Fruit fly (Drosophila melanogaster): ENCODE measurements around the gene CG13101.

The CG13101 gene

DNA sequence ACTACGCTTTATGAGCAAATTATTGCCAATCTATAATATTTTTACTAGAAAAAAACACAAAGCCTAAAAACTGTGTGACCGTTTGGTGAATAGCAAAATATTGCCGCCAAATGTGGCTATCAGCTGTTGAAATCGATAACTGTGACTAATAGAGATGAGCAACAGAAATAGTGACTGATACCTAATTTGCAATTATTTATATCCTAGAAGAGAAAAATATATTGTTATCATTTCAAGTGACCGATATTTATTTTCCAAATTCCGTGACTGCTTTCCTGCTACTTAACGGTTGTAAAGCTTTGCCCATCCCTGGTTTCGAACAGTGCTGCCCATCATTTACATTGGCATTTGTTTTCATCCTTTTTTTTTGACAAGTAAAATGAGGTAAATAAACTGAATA is 12.6 kb upstream of the CG13101 start, which contains the start of the genes alien and CG18661 (continued):
- TF ChIP-seq CG31441 (GFP tag; IDR thresholded peaks at IDR 0.05) (peak; percentile 88), CG7928 (GFP tag; optimal IDR thresholded peaks at IDR 0.05) (peak; percentile 91), Lpt (GFP tag; optimal IDR thresholded peaks at IDR 0.05) (no peak), Six4 (GFP tag; optimal IDR thresholded peaks at IDR 0.05) (peak; percentile 45), CG15696 (tag; optimal IDR thresholded peaks at IDR 0.05) (peak; percentile 77), Fer2 (tag; optimal IDR thresholded peaks at IDR 0.05) (peak; percentile 43), CG12155 (GFP tag; optimal IDR thresholded peaks at IDR 0.05) (peak; percentile 89), crc (GFP tag; optimal IDR thresholded peaks at IDR 0.05) (peak; percentile 89), sd (tag; optimal IDR thresholded peaks at IDR 0.05) (peak; percentile 70), CG10565 (GFP tag; optimal IDR thresholded peaks at IDR 0.05) (no peak), emc (GFP tag; optimal IDR thresholded peaks at IDR 0.05) (peak; percentile 49), CG9932 (GFP tag; IDR thresholded peaks at IDR 0.05) (peak; percentile 98), Xrp1 (GFP tag; IDR thresholded peaks at IDR 0.05) (peak; percentile 85), Vsx1 (GFP tag; optimal IDR thresholded peaks at IDR 0.05) (no peak), kah (GFP tag; optimal IDR thresholded peaks at IDR 0.05) (no peak), sima (GFP tag; optimal IDR thresholded peaks at IDR 0.05) (peak; percentile 93), CG34422 (GFP tag; IDR thresholded peaks at IDR 0.05) (peak; percentile 93; the same call in 2 of the 3 replicates), chm (GFP tag; IDR thresholded peaks at IDR 0.05) (peak; percentile 89), CG1233 (GFP tag; optimal IDR thresholded peaks at IDR 0.05) (peak; percentile 37), abd-A (tag; optimal IDR thresholded peaks at IDR 0.05) (no peak), CG12769 (tag; optimal IDR thresholded peaks at IDR 0.05) (peak; percentile 84), Hr3 (GFP tag; optimal IDR thresholded peaks at IDR 0.05) (peak; percentile 64), CG6854 (GFP tag; optimal IDR thresholded peaks at IDR 0.05) (no peak), seq (GFP tag; IDR thresholded peaks at IDR 0.05) (peak; percentile 84), CG3281 (GFP tag; optimal IDR thresholded peaks at IDR 0.05) (peak; percentile 35), CG17359 (tag; optimal IDR thresholded peaks at IDR 0.05) (peak; percentile 57), repo (GFP tag; optimal IDR thresholded peaks at IDR 0.05) (peak; percentile 84), ara (GFP tag; IDR thresholded peaks at IDR 0.05) (peak; percentile 66; the same call in 1 of the 2 replicates), gem (tag; optimal IDR thresholded peaks at IDR 0.05) (peak; percentile 83), shn (GFP tag; optimal IDR thresholded peaks at IDR 0.05) (peak; percentile 76), Scr (GFP tag; IDR thresholded peaks at IDR 0.05; ENCODE audit: partially characterized antibody) (peak; percentile 67), CG8359 (GFP tag; optimal IDR thresholded peaks at IDR 0.05; ENCODE audit: borderline replicate concordance) (no peak), Ssrp (tag; optimal IDR thresholded peaks at IDR 0.05) (peak; percentile 91), CG43689 (GFP tag; IDR thresholded peaks at IDR 0.05) (peak; percentile 55; the same call in 1 of the 2 replicates), disco-r (GFP tag; optimal IDR thresholded peaks at IDR 0.05) (peak; percentile 44), slou (GFP tag; optimal IDR thresholded peaks at IDR 0.05) (peak; percentile 93), otp (GFP tag; IDR thresholded peaks at IDR 0.05) (peak; percentile 90), CG16813 (GFP tag; IDR thresholded peaks at IDR 0.05; ENCODE audit: partially characterized antibody) (peak; percentile 72), trem (tag; optimal IDR thresholded peaks at IDR 0.05) (peak; percentile 73), Dip3 (GFP tag; optimal IDR thresholded peaks at IDR 0.05) (peak; percentile 95), Drgx (GFP tag; IDR thresholded peaks at IDR 0.05) (peak; percentile 75), CG4424 (GFP tag; optimal IDR thresholded peaks at IDR 0.05) (peak; percentile 75), jing (GFP tag; optimal IDR thresholded peaks at IDR 0.05) (peak; percentile 87), Poxn (GFP tag; IDR thresholded peaks at IDR 0.05) (peak; percentile 54; the same call in 1 of the 2 replicates), eyg (GFP tag; optimal IDR thresholded peaks at IDR 0.05) (peak; percentile 78), chn (GFP tag; optimal IDR thresholded peaks at IDR 0.05) (peak; percentile 86), nmo (GFP tag; optimal IDR thresholded peaks at IDR 0.05) (peak; percentile 82), CG10959 (GFP tag; IDR thresholded peaks at IDR 0.05) (peak; percentile 88), CG7963 (GFP tag; IDR thresholded peaks at IDR 0.05; ENCODE audit: partially characterized antibody) (no peak), B-H1 (GFP tag; IDR thresholded peaks at IDR 0.05) (peak; percentile 84), esg (GFP tag; conservative IDR thresholded peaks at IDR 0.05) (peak; percentile 98)
